Worm (Caenorhabditis elegans) whole organism, young adult: ENCODE results near the gene sre-30.

Experiments
- B0035.1 ChIP-seq: sonication (generic microtip); optimal IDR thresholded peaks from 2 replicates; lab custom pipeline; 2016; ENCODE audit warnings: missing genetic modification characterization, mild to moderate bottlenecking, missing compliant biosample characterization, missing genotype, missing genetic modification reagents
- D2030.7 ChIP-seq: fragments of 200-800 bp; sonication (Bioruptor generic); IDR thresholded peaks from 2 replicates; pipeline ENCODE4 v1.3.6; 2022; ENCODE audit warnings: missing genetic modification reagents, missing genetic modification characterization, missing compliant biosample characterization
- F55B11.4 ChIP-seq: sonication (generic microtip); optimal IDR thresholded peaks from 2 replicates; lab custom pipeline; 2016; ENCODE audit warnings: missing compliant biosample characterization, missing genetic modification characterization, borderline replicate concordance; ENCODE audit not compliant: insufficient read depth
- K11D2.4 ChIP-seq: fragments of 200-800 bp; sonication (Bioruptor generic); IDR thresholded peaks from 2 replicates; pipeline ENCODE4 v1.3.6; 2022; ENCODE audit warnings: missing genetic modification reagents, missing genetic modification characterization, missing compliant biosample characterization
- T26A5.8 ChIP-seq: sonication (generic microtip); optimal IDR thresholded peaks from 2 replicates; lab custom pipeline; 2016; ENCODE audit warnings: missing genetic modification characterization, missing compliant biosample characterization
- Y53G8AR.9 ChIP-seq: fragments of 200-800 bp; sonication (Bioruptor generic); conservative IDR thresholded peaks from 2 replicates; pipeline ENCODE4 v1.3.6; 2022; ENCODE audit warnings: missing genetic modification reagents, missing genetic modification characterization, missing compliant biosample characterization
- ZK185.1 ChIP-seq: sonication (generic microtip); optimal IDR thresholded peaks from 2 replicates; lab custom pipeline; 2016; ENCODE audit warnings: mild to moderate bottlenecking, missing genetic modification characterization, missing compliant biosample characterization; ENCODE audit not compliant: poor library complexity, severe bottlenecking
- aptf-2 ChIP-seq: fragments of 200-800 bp; sonication (Bioruptor generic); conservative IDR thresholded peaks from 2 replicates; pipeline ENCODE4 v1.3.6; 2022; ENCODE audit warnings: missing genetic modification reagents, missing genetic modification characterization, missing compliant biosample characterization
- aptf-3 ChIP-seq: fragments of 200-800 bp; sonication (Bioruptor generic); IDR thresholded peaks from 2 replicates; pipeline ENCODE4 v1.3.6; 2022; ENCODE audit warnings: missing genetic modification characterization, missing compliant biosample characterization
- attf-5 ChIP-seq: fragments of 200-800 bp; sonication (Bioruptor generic); optimal IDR thresholded peaks from 2 replicates; lab custom pipeline; 2018; ENCODE audit warnings: mild to moderate bottlenecking, missing genetic modification characterization, missing compliant biosample characterization
- attf-6 ChIP-seq: fragments of 200-800 bp; sonication (Bioruptor generic); IDR thresholded peaks from 2 replicates; pipeline ENCODE4 v1.3.6; 2022; ENCODE audit warnings: missing genetic modification reagents, missing genetic modification characterization, missing compliant biosample characterization
- chd-7 ChIP-seq: sonication (generic microtip); optimal IDR thresholded peaks from 2 replicates; lab custom pipeline; 2016; ENCODE audit warnings: mild to moderate bottlenecking, missing genetic modification characterization, moderate library complexity, missing compliant biosample characterization
- die-1 ChIP-seq: sonication (generic microtip); optimal IDR thresholded peaks from 2 replicates; lab custom pipeline; 2016; ENCODE audit warnings: missing genotype, mild to moderate bottlenecking, missing genetic modification characterization, missing compliant biosample characterization
- dox-1 ChIP-seq: fragments of 200-800 bp; sonication (Bioruptor generic); IDR thresholded peaks from 2 replicates; pipeline ENCODE4 v1.3.6; 2022; ENCODE audit warnings: missing genetic modification reagents, missing genetic modification characterization, missing compliant biosample characterization
- egl-44 ChIP-seq: fragments of 200-800 bp; sonication (Bioruptor generic); IDR thresholded peaks from 2 replicates; pipeline ENCODE4 v1.3.6; 2022; ENCODE audit warnings: missing genetic modification reagents, missing genetic modification characterization, missing compliant biosample characterization
- ekl-4 ChIP-seq: fragments of 200-800 bp; sonication (Bioruptor generic); IDR thresholded peaks from 2 replicates; pipeline ENCODE4 v1.3.6; 2022; ENCODE audit warnings: missing genetic modification reagents, missing genetic modification characterization, missing compliant biosample characterization
- hlh-12 ChIP-seq: sonication (generic microtip); optimal IDR thresholded peaks from 2 replicates; lab custom pipeline; 2016; ENCODE audit warnings: missing genetic modification characterization, missing compliant biosample characterization
- hmg-20 ChIP-seq: fragments of 200-800 bp; sonication (Bioruptor generic); IDR thresholded peaks from 2 replicates; pipeline ENCODE4 v1.3.6; 2022; ENCODE audit warnings: missing genetic modification reagents, missing genetic modification characterization, missing compliant biosample characterization
- hsf-1 ChIP-seq: fragments of 200-800 bp; sonication (Bioruptor generic); IDR thresholded peaks from 2 replicates; pipeline ENCODE4 v1.3.6; 2022; ENCODE audit warnings: missing genetic modification reagents, missing genetic modification characterization, missing compliant biosample characterization
- let-526 ChIP-seq: fragments of 200-800 bp; sonication (Bioruptor generic); IDR thresholded peaks from 2 replicates; pipeline ENCODE4 v1.3.6; 2022; ENCODE audit warnings: missing genetic modification reagents, missing genetic modification characterization, missing compliant biosample characterization
- lin-54 ChIP-seq: fragments of 200-800 bp; sonication (Bioruptor generic); optimal IDR thresholded peaks from 2 replicates; lab custom pipeline; 2018; ENCODE audit warnings: mild to moderate bottlenecking, missing genetic modification characterization, missing compliant biosample characterization
- madf-6 ChIP-seq: fragments of 200-800 bp; sonication (Bioruptor generic); IDR thresholded peaks from 2 replicates; pipeline ENCODE4 v1.3.6; 2022; ENCODE audit warnings: missing genetic modification reagents, missing genetic modification characterization, missing compliant biosample characterization
- mxl-1 ChIP-seq: sonication (generic microtip); optimal IDR thresholded peaks from 2 replicates; lab custom pipeline; 2016; ENCODE audit warnings: missing genetic modification characterization, missing compliant biosample characterization
- nfya-1 ChIP-seq: sonication (generic microtip); optimal IDR thresholded peaks from 2 replicates; lab custom pipeline; 2017; ENCODE audit warnings: antibody characterized with exemption, missing compliant biosample characterization, missing genetic modification characterization, borderline replicate concordance; ENCODE audit not compliant: insufficient read depth
- pha-4 ChIP-seq: fragments of 150-350 bp; sonication (generic microtip); optimal IDR thresholded peaks from 2 replicates; lab custom pipeline; 2014; ENCODE audit warnings: missing biosample characterization, missing genetic modification reagents, missing genetic modification characterization
- rcor-1 ChIP-seq: fragments of 200-800 bp; sonication (Bioruptor generic); IDR thresholded peaks from 2 replicates; pipeline ENCODE4 v1.3.6; 2022; ENCODE audit warnings: missing genetic modification reagents, missing genetic modification characterization, missing compliant biosample characterization
- sea-2 ChIP-seq: fragments of 200-800 bp; sonication (Bioruptor generic); IDR thresholded peaks from 2 replicates; pipeline ENCODE4 v1.3.6; 2022; ENCODE audit warnings: missing genetic modification characterization, missing compliant biosample characterization
- snpc-3.4 ChIP-seq: sonication (generic microtip); optimal IDR thresholded peaks from 2 replicates; lab custom pipeline; 2017; ENCODE audit warnings: missing genetic modification characterization, mild to moderate bottlenecking, missing compliant biosample characterization, antibody characterized with exemption, moderate library complexity, missing genotype, missing genetic modification reagents
- tbp1 ChIP-seq: fragments of 200-800 bp; sonication (Bioruptor generic); optimal IDR thresholded peaks from 2 replicates; lab custom pipeline; 2018; ENCODE audit warnings: mild to moderate bottlenecking, missing genetic modification characterization, missing compliant biosample characterization
- zfh-2 ChIP-seq: fragments of 200-800 bp; sonication (Bioruptor generic); conservative IDR thresholded peaks from 2 replicates; pipeline ENCODE4 v1.3.6; 2022; ENCODE audit warnings: missing genetic modification reagents, missing genetic modification characterization, missing compliant biosample characterization
- zim-3 ChIP-seq: sonication (generic microtip); optimal IDR thresholded peaks from 2 replicates; lab custom pipeline; 2017; ENCODE audit warnings: mild to moderate bottlenecking, missing genetic modification characterization, moderate library complexity, missing compliant biosample characterization
- ztf-18 ChIP-seq: sonication (generic microtip); optimal IDR thresholded peaks from 2 replicates; lab custom pipeline; 2016; ENCODE audit warnings: missing genotype, mild to moderate bottlenecking, missing genetic modification characterization, missing compliant biosample characterization
- ztf-25 ChIP-seq: fragments of 200-800 bp; sonication (Bioruptor generic); IDR thresholded peaks from 2 replicates; pipeline ENCODE4 v1.3.6; 2022; ENCODE audit warnings: missing genetic modification reagents, missing genetic modification characterization, missing compliant biosample characterization

Gene sre-30

ce11 chrII:12417514-12417913, 11.2 kb upstream of the sre-30 start, which contains the start of gene sre-27:
Gene sre-27 (minus strand): TSS chrII:12417614.
- TF ChIP-seq aptf-2 (GFP tag; lab: Robert Waterston, UW) (no peak), mxl-1 (tag; lab: Kevin White, UChicago) (no peak), ztf-25 (GFP tag; lab: Robert Waterston, UW) (no peak), hsf-1 (GFP tag; lab: Robert Waterston, UW) (no peak), egl-44 (no peak), tbp1 (GFP tag; lab: Kevin White, UChicago) (no peak), Y53G8AR.9 (no peak), T26A5.8 (no peak), ZK185.1 (tag; lab: Kevin White, UChicago) (no peak), D2030.7 (GFP tag; lab: Robert Waterston, UW) (no peak), madf-6 (GFP tag; lab: Robert Waterston, UW) (no peak)

- no peak for TF ChIP-seq sea-2 (GFP tag; lab: Robert Waterston, UW)
- TF ChIP-seq hmg-20 (GFP tag; lab: Robert Waterston, UW), result no peak
- no peak for TF ChIP-seq madf-6 (GFP tag; lab: Robert Waterston, UW)
- no peak for TF ChIP-seq zim-3 (tag; lab: Kevin White, UChicago)
These were observed 8.5 kb upstream of the sre-30 start, which contains the start of gene Y57A10C.11 for ce11 chrII:12414805-12415204. Gene Y57A10C.11 (minus strand): TSS chrII:12414905.

DNA sequence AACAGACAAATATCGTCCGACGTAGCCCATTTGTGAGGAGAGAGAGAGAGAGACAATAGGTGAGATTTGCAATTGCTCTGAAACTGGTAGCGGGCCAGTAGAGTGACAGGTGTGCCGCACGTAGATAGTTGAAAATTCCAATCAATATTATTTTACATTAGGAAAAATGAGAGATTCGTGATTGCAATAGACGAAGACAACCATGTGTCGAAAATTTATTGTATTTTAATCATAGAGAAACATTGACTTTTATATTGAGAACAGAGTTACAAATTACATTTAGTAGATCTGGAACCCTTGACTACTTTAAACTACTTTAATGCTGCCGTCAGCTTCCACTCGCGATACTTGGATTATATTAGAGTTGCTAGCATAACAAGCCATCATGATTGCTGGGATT, 6.1 kb upstream of the sre-30 start, which contains the start of gene Y57A10C.1:
Gene Y57A10C.1 (minus strand): TSS at position 101 of the 400 bp plus-strand sequence.
- no peak for TF ChIP-seq attf-6 (GFP tag; lab: Robert Waterston, UW)
- TF ChIP-seq ztf-18 (tag; lab: Kevin White, UChicago), result no peak
- no peak for TF ChIP-seq ztf-25 (GFP tag; lab: Robert Waterston, UW)
- TF ChIP-seq pha-4, result no peak
- no peak for TF ChIP-seq lin-54 (GFP tag; lab: Kevin White, UChicago)
- TF ChIP-seq dox-1 (GFP tag; lab: Robert Waterston, UW), result no peak
- TF ChIP-seq, all 124 proteins: peak for 0

- no peak for TF ChIP-seq zfh-2 (GFP tag; lab: Robert Waterston, UW)
- TF ChIP-seq B0035.1 (tag; lab: Kevin White, UChicago), result no peak
- TF ChIP-seq rcor-1 (GFP tag; lab: Robert Waterston, UW), result no peak
- TF ChIP-seq attf-5 (GFP tag; lab: Kevin White, UChicago), result no peak
- no peak for TF ChIP-seq die-1 (tag; lab: Kevin White, UChicago)
- TF ChIP-seq hlh-12 (tag; lab: Kevin White, UChicago), result no peak
- no peak for TF ChIP-seq F55B11.4 (tag; lab: Kevin White, UChicago)
- no peak for TF ChIP-seq snpc-3.4 (tag; lab: Kevin White, UChicago)
- no peak for TF ChIP-seq aptf-3 (GFP tag; lab: Robert Waterston, UW)
- no peak for TF ChIP-seq ekl-4 (GFP tag; lab: Robert Waterston, UW)
- no peak for TF ChIP-seq chd-7 (tag; lab: Kevin White, UChicago)
- TF ChIP-seq K11D2.4 (GFP tag; lab: Robert Waterston, UW), result no peak
- TF ChIP-seq nfya-1 (tag; lab: Kevin White, UChicago), result no peak
- no peak for TF ChIP-seq let-526
These were observed 3.8 kb upstream of the sre-30 start, which contains the start of gene F57G9.3 for ce11 chrII:12410107-12410506. Gene F57G9.3 (minus strand): TSS chrII:12410207.
